Fruit fly (Drosophila melanogaster) whole organism: ENCODE data around the gene tty.

Source experiments
- Dll ChIP-seq: fragments of >200 bp; optimal IDR thresholded peaks from 2 replicates; lab custom pipeline; 2017
- EcR ChIP-seq, 2 experiments: fragments of >200 bp; optimal IDR thresholded peaks; 2 replicates each; lab custom pipeline; 2017; ENCODE audit warnings: missing biosample characterization in 2 of 2, missing genetic modification characterization in 2 of 2, missing genetic modification reagents in 2 of 2
- pan ChIP-seq: fragments of >200 bp; optimal IDR thresholded peaks from 2 replicates; lab custom pipeline; 2017
- psq ChIP-seq: fragments of >200 bp; optimal IDR thresholded peaks from 2 replicates; lab custom pipeline; 2017

dm6 chrX:21281039-21281911 lies 58.2 kb downstream of the tty start, which contains the start of gene Mnr:
- no peak for TF ChIP-seq psq (lab: Kevin White, UChicago)
- TF ChIP-seq EcR (GFP tag; optimal IDR thresholded peaks at IDR 0.05; lab: Kevin White, UChicago), result no peak
- TF ChIP-seq pan, result peak; percentile 87
- TF ChIP-seq Dll (lab: Kevin White, UChicago), result no peak
